Worm (Caenorhabditis elegans) whole organism, L1 larva: Measurements from ENCODE around the gene paqr-2.

Source experiments
- C16A3.4 ChIP-seq: fragments of 150-350 bp; optimal IDR thresholded peaks from 2 replicates; lab custom pipeline; 2014; ENCODE audit warnings: missing biosample characterization, missing genetic modification characterization
- C34B4.2 ChIP-seq: sonication (generic microtip); optimal IDR thresholded peaks from 2 replicates; lab custom pipeline; 2017; ENCODE audit warnings: mild to moderate bottlenecking, missing genetic modification characterization, missing compliant biosample characterization
- Y116A8C.19 ChIP-seq: sonication (generic microtip); optimal IDR thresholded peaks from 2 replicates; lab custom pipeline; 2016; ENCODE audit warnings: missing compliant biosample characterization, missing genetic modification characterization, borderline replicate concordance
- aha-1 ChIP-seq: fragments of 150-350 bp; optimal IDR thresholded peaks from 2 replicates; lab custom pipeline; 2014; ENCODE audit warnings: missing biosample characterization, missing genetic modification characterization
- alr-1 ChIP-seq: fragments of 200-800 bp; sonication (Bioruptor generic); optimal IDR thresholded peaks from 2 replicates; lab custom pipeline; 2018; ENCODE audit warnings: borderline replicate concordance, mild to moderate bottlenecking, missing genetic modification characterization, missing compliant biosample characterization
- aly-2 ChIP-seq: fragments of 150-350 bp; optimal IDR thresholded peaks from 2 replicates; lab custom pipeline; 2014; ENCODE audit warnings: missing biosample characterization, missing genetic modification characterization
- ama-1 ChIP-seq: fragments of 150-350 bp; optimal IDR thresholded peaks from 2 replicates; lab custom pipeline; 2014
- ceh-8 ChIP-seq: fragments of 200-800 bp; sonication (Bioruptor generic); optimal IDR thresholded peaks from 2 replicates; lab custom pipeline; 2018; ENCODE audit warnings: mild to moderate bottlenecking, missing genetic modification characterization, moderate library complexity, missing compliant biosample characterization
- ceh-82 ChIP-seq, 3 experiments: fragments of 150-350 bp in 1 of 3; sonication (generic microtip) in 2 of 3; optimal IDR thresholded peaks; 2 replicates each; lab custom pipeline; 2014 to 2017; ENCODE audit warnings: missing biosample characterization in 3 of 3, missing genetic modification characterization in 3 of 3
- ceh-88 ChIP-seq: fragments of 200-800 bp; sonication (Bioruptor generic); IDR thresholded peaks from 2 replicates; pipeline ENCODE4 v1.3.6; 2022; ENCODE audit warnings: missing genetic modification characterization, missing compliant biosample characterization
- ceh-90 ChIP-seq: sonication (generic microtip); optimal IDR thresholded peaks from 2 replicates; lab custom pipeline; 2016; ENCODE audit warnings: missing genetic modification characterization, missing compliant biosample characterization
- efl-1 ChIP-seq, 4 experiments: fragments of 150-350 bp; optimal IDR thresholded peaks in 3 of 4; peaks in 1 of 4; 1 replicate in 1 of 4; 2 replicates in 3 of 4; lab custom pipeline; 2014; ENCODE audit warnings: missing biosample characterization in 2 of 4, missing genetic modification characterization in 2 of 4, missing genetic modification reagents in 2 of 4
- efl-3 ChIP-seq: fragments of 200-800 bp; sonication (Bioruptor generic); optimal IDR thresholded peaks from 2 replicates; lab custom pipeline; 2018; ENCODE audit warnings: mild to moderate bottlenecking, missing genetic modification characterization, missing compliant biosample characterization
- egl-13 ChIP-seq: sonication (generic microtip); optimal IDR thresholded peaks from 2 replicates; lab custom pipeline; 2016; ENCODE audit warnings: missing genotype, missing genetic modification reagents, missing genetic modification characterization, missing compliant biosample characterization
- elt-2 ChIP-seq: sonication (generic microtip); optimal IDR thresholded peaks from 2 replicates; lab custom pipeline; 2016; ENCODE audit warnings: missing genetic modification characterization, mild to moderate bottlenecking, inconsistent platforms, missing compliant biosample characterization, missing genetic modification reagents
- elt-3 ChIP-seq, 6 experiments: fragments of 150-350 bp in 1 of 6; sonication (generic microtip); optimal IDR thresholded peaks; 2 replicates each; lab custom pipeline; 2017 to 2018; ENCODE audit warnings: missing biosample characterization in 6 of 6, missing genetic modification characterization in 6 of 6, inconsistent platforms in 1 of 6
- fkh-8 ChIP-seq: sonication (generic microtip); optimal IDR thresholded peaks from 2 replicates; lab custom pipeline; 2016; ENCODE audit warnings: mild to moderate bottlenecking, missing genetic modification characterization, missing compliant biosample characterization
- hlh-17 ChIP-seq: fragments of 200-800 bp; sonication (Bioruptor generic); optimal IDR thresholded peaks from 2 replicates; lab custom pipeline; 2018; ENCODE audit warnings: missing genetic modification characterization, mild to moderate bottlenecking, missing compliant biosample characterization, moderate library complexity, borderline replicate concordance
- hlh-4 ChIP-seq: sonication (generic microtip); optimal IDR thresholded peaks from 2 replicates; lab custom pipeline; 2016; ENCODE audit warnings: mild to moderate bottlenecking, missing genetic modification characterization, missing compliant biosample characterization
- hpl-2 ChIP-seq: fragments of 150-350 bp; optimal IDR thresholded peaks from 2 replicates; lab custom pipeline; 2014; ENCODE audit warnings: missing biosample characterization, missing genetic modification reagents, missing genetic modification characterization
- irx-1 ChIP-seq: sonication (generic microtip); optimal IDR thresholded peaks from 2 replicates; lab custom pipeline; 2016; ENCODE audit warnings: missing genetic modification characterization, missing compliant biosample characterization
- isw-1 ChIP-seq: fragments of 200-800 bp; sonication (Bioruptor generic); IDR thresholded peaks from 2 replicates; pipeline ENCODE4 v1.3.6; 2022; ENCODE audit warnings: missing genetic modification characterization, missing compliant biosample characterization
- lin-13 ChIP-seq: fragments of 150-350 bp; optimal IDR thresholded peaks from 2 replicates; lab custom pipeline; 2014; ENCODE audit warnings: missing biosample characterization, missing genetic modification reagents, missing genetic modification characterization
- lin-15B ChIP-seq: fragments of 150-350 bp; sonication (generic microtip); optimal IDR thresholded peaks from 3 replicates; lab custom pipeline; 2014; ENCODE audit warnings: missing biosample characterization, missing genetic modification characterization
- lin-35 ChIP-seq, 2 experiments: fragments of 150-350 bp; optimal IDR thresholded peaks; 2 replicates each; lab custom pipeline; 2014; ENCODE audit warnings: missing biosample characterization in 2 of 2, missing genetic modification characterization in 2 of 2, missing genetic modification reagents in 2 of 2
- lin-39 ChIP-seq: fragments of 150-350 bp; optimal IDR thresholded peaks from 2 replicates; lab custom pipeline; 2014; ENCODE audit warnings: missing biosample characterization, missing genetic modification reagents, missing genetic modification characterization
- lsy-2 ChIP-seq, 2 experiments: fragments of 150-350 bp; optimal IDR thresholded peaks; 2 replicates each; lab custom pipeline; 2014; ENCODE audit warnings: missing biosample characterization in 2 of 2, missing genetic modification characterization in 2 of 2
- mab-9 ChIP-seq: fragments of 200-800 bp; sonication (Bioruptor generic); IDR thresholded peaks from 2 replicates; pipeline ENCODE4 v1.3.6; 2022; ENCODE audit warnings: missing genetic modification reagents, missing genetic modification characterization, missing compliant biosample characterization
- mep-1 ChIP-seq: fragments of 150-350 bp; optimal IDR thresholded peaks from 2 replicates; lab custom pipeline; 2014; ENCODE audit warnings: missing biosample characterization, missing genetic modification characterization
- nhr-11 ChIP-seq: fragments of 150-350 bp; optimal IDR thresholded peaks from 2 replicates; lab custom pipeline; 2014; ENCODE audit warnings: missing biosample characterization, missing genetic modification characterization
- nhr-12 ChIP-seq: sonication (generic microtip); optimal IDR thresholded peaks from 2 replicates; lab custom pipeline; 2017; ENCODE audit warnings: missing biosample characterization, missing genetic modification characterization
- nhr-20 ChIP-seq: sonication (generic microtip); optimal IDR thresholded peaks from 2 replicates; lab custom pipeline; 2016; ENCODE audit warnings: mild to moderate bottlenecking, missing genetic modification characterization, missing compliant biosample characterization
- nhr-28 ChIP-seq: fragments of 150-350 bp; optimal IDR thresholded peaks from 2 replicates; lab custom pipeline; 2014; ENCODE audit warnings: missing biosample characterization, missing genetic modification characterization
- nhr-84 ChIP-seq: sonication (generic microtip); optimal IDR thresholded peaks from 2 replicates; lab custom pipeline; 2017; ENCODE audit warnings: missing biosample characterization, missing genetic modification characterization
- pax-3 ChIP-seq: fragments of 200-800 bp; sonication (Bioruptor generic); optimal IDR thresholded peaks from 2 replicates; lab custom pipeline; 2018; ENCODE audit warnings: mild to moderate bottlenecking, missing genetic modification characterization, moderate library complexity, missing compliant biosample characterization
- pqm-1 ChIP-seq: sonication (generic microtip); optimal IDR thresholded peaks from 3 replicates; lab custom pipeline; 2017; ENCODE audit warnings: missing biosample characterization, missing genetic modification characterization
- rnt-1 ChIP-seq: sonication (generic microtip); optimal IDR thresholded peaks from 2 replicates; lab custom pipeline; 2016; ENCODE audit warnings: mild to moderate bottlenecking, missing genetic modification characterization, moderate library complexity, missing compliant biosample characterization
- skn-1 ChIP-seq: fragments of 150-350 bp; optimal IDR thresholded peaks from 2 replicates; lab custom pipeline; 2014; ENCODE audit warnings: missing biosample characterization, missing genetic modification characterization
- sox-4 ChIP-seq: sonication (generic microtip); optimal IDR thresholded peaks from 2 replicates; lab custom pipeline; 2016; ENCODE audit warnings: missing genetic modification characterization, missing compliant biosample characterization
- sptf-1 ChIP-seq: fragments of 150-350 bp; optimal IDR thresholded peaks from 2 replicates; lab custom pipeline; 2014; ENCODE audit warnings: missing biosample characterization, missing genetic modification characterization
- sup-37 ChIP-seq: fragments of 200-800 bp; sonication (Bioruptor generic); optimal IDR thresholded peaks from 2 replicates; lab custom pipeline; 2018; ENCODE audit warnings: mild to moderate bottlenecking, missing genetic modification characterization, missing compliant biosample characterization
- swsn-7 ChIP-seq: sonication (generic microtip); optimal IDR thresholded peaks from 2 replicates; lab custom pipeline; 2016; ENCODE audit warnings: missing genetic modification characterization, missing compliant biosample characterization
- tbx-2 ChIP-seq: sonication (generic microtip); optimal IDR thresholded peaks from 2 replicates; lab custom pipeline; 2016; ENCODE audit warnings: missing genetic modification characterization, missing compliant biosample characterization
- tlp-1 ChIP-seq: fragments of 150-350 bp; optimal IDR thresholded peaks from 2 replicates; lab custom pipeline; 2014; ENCODE audit warnings: missing biosample characterization, missing genetic modification characterization
- unc-130 ChIP-seq: fragments of 150-350 bp; optimal IDR thresholded peaks from 2 replicates; lab custom pipeline; 2017; ENCODE audit warnings: missing biosample characterization, missing genetic modification characterization, inconsistent platforms
- unc-30 ChIP-seq: sonication (generic microtip); optimal IDR thresholded peaks from 2 replicates; lab custom pipeline; 2017; ENCODE audit warnings: missing biosample characterization, missing genetic modification characterization
- unc-62 ChIP-seq: fragments of 150-350 bp; optimal IDR thresholded peaks from 2 replicates; lab custom pipeline; 2014; ENCODE audit warnings: missing biosample characterization, missing genetic modification reagents, missing genetic modification characterization
- vab-15 ChIP-seq: sonication (generic microtip); optimal IDR thresholded peaks from 2 replicates; lab custom pipeline; 2017; ENCODE audit warnings: missing genotype, mild to moderate bottlenecking, missing genetic modification characterization, missing compliant biosample characterization
- xbp-1 ChIP-seq: sonication (generic microtip); optimal IDR thresholded peaks from 2 replicates; lab custom pipeline; 2016; ENCODE audit warnings: missing genetic modification characterization, missing compliant biosample characterization
- zag-1 ChIP-seq: fragments of 150-350 bp; optimal IDR thresholded peaks from 2 replicates; lab custom pipeline; 2014; ENCODE audit warnings: missing biosample characterization, missing genetic modification characterization
- zip-4 ChIP-seq: fragments of 200-800 bp; sonication (Bioruptor generic); optimal IDR thresholded peaks from 2 replicates; lab custom pipeline; 2018; ENCODE audit warnings: mild to moderate bottlenecking, missing genetic modification characterization, moderate library complexity, missing compliant biosample characterization
- ztf-11 ChIP-seq, 2 experiments: sonication (generic microtip); optimal IDR thresholded peaks; 2 replicates each; lab custom pipeline; 2016 to 2017; ENCODE audit warnings: missing genetic modification characterization in 2 of 2, missing biosample characterization in 1 of 2, missing compliant biosample characterization in 1 of 2
- ztf-4 ChIP-seq: fragments of 150-350 bp; optimal IDR thresholded peaks from 2 replicates; lab custom pipeline; 2014; ENCODE audit warnings: missing biosample characterization, missing genetic modification characterization

Gene paqr-2

ce11 chrIII:5349250-5349649 is 30.5 kb downstream of the paqr-2 start, which contains the start of gene thoc-5:
TSS of gene thoc-5 (minus strand) at chrIII:5349401.
- TF ChIP-seq pqm-1 (tag; lab: Kevin White, UChicago) = no peak
- TF ChIP-seq alr-1 (tag; lab: Kevin White, UChicago) = no peak
- TF ChIP-seq aha-1 (tag; lab: Kevin White, UChicago) = peak; percentile 44
- TF ChIP-seq lin-15B (tag; lab: Kevin White, UChicago) = peak; percentile 75
- no peak for TF ChIP-seq zag-1 (tag; lab: Kevin White, UChicago)
- TF ChIP-seq ceh-88 (GFP tag; lab: Robert Waterston, UW) = peak; percentile 67
- TF ChIP-seq nhr-20 (tag; lab: Kevin White, UChicago) = peak; percentile 89
- peak; percentile 93 for TF ChIP-seq hlh-17 (GFP tag; lab: Kevin White, UChicago)
- TF ChIP-seq sox-4 = peak; percentile 97
- peak; percentile 33 for TF ChIP-seq unc-130 (tag; lab: Kevin White, UChicago)
- peak; percentile 69 for TF ChIP-seq skn-1
- TF ChIP-seq mab-9 (GFP tag; lab: Robert Waterston, UW) = peak; percentile 94
- no peak for TF ChIP-seq ama-1 (lab: Kevin White, UChicago)
- peak; percentile 86 for TF ChIP-seq elt-2 (tag; lab: Kevin White, UChicago)
- TF ChIP-seq swsn-7 (tag; lab: Kevin White, UChicago) = peak; percentile 91
- TF ChIP-seq nhr-28 (tag; lab: Kevin White, UChicago) = no peak
- TF ChIP-seq lin-13 (GFP tag; lab: Kevin White, UChicago) = peak; percentile 67
- TF ChIP-seq C34B4.2 = peak; percentile 35
- TF ChIP-seq fkh-8 = peak; percentile 87
- peak; percentile 61 for TF ChIP-seq lin-39 (tag; lab: Kevin White, UChicago)
- peak; percentile 85 to 89 (median 85) for TF ChIP-seq ceh-82 (tag; optimal IDR thresholded peaks at IDR 0.05; lab: Kevin White, UChicago)
- TF ChIP-seq hpl-2 (GFP tag; lab: Kevin White, UChicago) = no peak
- TF ChIP-seq efl-1 (optimal IDR thresholded peaks at IDR 0.05; lab: Kevin White, UChicago) = peak; percentile 98 to 99
- TF ChIP-seq efl-1 (GFP tag; optimal IDR thresholded peaks at IDR 0.05 in 1 of 2; lab: Kevin White, UChicago) = peak; percentile 97 to 100
- TF ChIP-seq ceh-8 (GFP tag; lab: Kevin White, UChicago) = peak; percentile 76
- TF ChIP-seq pax-3 (tag; lab: Kevin White, UChicago) = peak; percentile 95
- peak; percentile 80 for TF ChIP-seq hlh-4 (tag; lab: Kevin White, UChicago)
- TF ChIP-seq sptf-1 = no peak
- peak; percentile 95 for TF ChIP-seq tbx-2 (tag; lab: Kevin White, UChicago)
- no peak for TF ChIP-seq nhr-84 (tag; lab: Kevin White, UChicago)
- TF ChIP-seq ztf-11 (tag; optimal IDR thresholded peaks at IDR 0.05; lab: Kevin White, UChicago) = peak; percentile 16 to 99
- peak; percentile 97 for TF ChIP-seq ceh-90 (tag; lab: Kevin White, UChicago)
- no peak for TF ChIP-seq unc-30
- TF ChIP-seq lin-35 (GFP tag; optimal IDR thresholded peaks at IDR 0.05; lab: Kevin White, UChicago) = peak; percentile 98
- TF ChIP-seq efl-3 = peak; percentile 80
- peak; percentile 96 for TF ChIP-seq irx-1 (tag; lab: Kevin White, UChicago)
- peak; percentile 92 for TF ChIP-seq Y116A8C.19 (tag; lab: Kevin White, UChicago)
- peak; percentile 82 for TF ChIP-seq mep-1 (tag; lab: Kevin White, UChicago)
- no peak for TF ChIP-seq unc-62 (GFP tag; lab: Kevin White, UChicago)
- TF ChIP-seq aly-2 = peak; percentile 28
- peak; percentile 49 for TF ChIP-seq nhr-11
- no peak for TF ChIP-seq tlp-1 (tag; lab: Kevin White, UChicago)
- peak; percentile 58 for TF ChIP-seq ztf-4 (tag; lab: Kevin White, UChicago)
- TF ChIP-seq C16A3.4 (tag; lab: Kevin White, UChicago) = peak; percentile 73
- peak; percentile 87 to 90 for TF ChIP-seq lsy-2 (tag; optimal IDR thresholded peaks at IDR 0.05; lab: Kevin White, UChicago)
- peak; percentile 95 for TF ChIP-seq egl-13
- TF ChIP-seq zip-4 (GFP tag; lab: Kevin White, UChicago) = peak; percentile 71
- peak; percentile 75 for TF ChIP-seq sup-37 (GFP tag; lab: Kevin White, UChicago)
- peak; percentile 91 for TF ChIP-seq xbp-1 (tag; lab: Kevin White, UChicago)
- TF ChIP-seq rnt-1 (tag; lab: Kevin White, UChicago) = peak; percentile 100
- TF ChIP-seq vab-15 = peak; percentile 52
- TF ChIP-seq isw-1 (GFP tag; lab: Robert Waterston, UW) = peak; percentile 85
- TF ChIP-seq elt-3 (tag; optimal IDR thresholded peaks at IDR 0.05; lab: Kevin White, UChicago) = peak in 2 of 6 experiments; percentile 61 to 69
- TF ChIP-seq nhr-12 (tag; lab: Kevin White, UChicago) = no peak
